Worm (Caenorhabditis elegans) whole organism, L1 larva: ENCODE measurements around the gene gck-4.

Experiments
- C04F5.9 ChIP-seq: sonication (generic microtip); optimal IDR thresholded peaks from 2 replicates; lab custom pipeline; 2016; ENCODE audit warnings: missing genetic modification characterization, missing compliant biosample characterization
- C16A3.4 ChIP-seq: fragments of 150-350 bp; optimal IDR thresholded peaks from 2 replicates; lab custom pipeline; 2014; ENCODE audit warnings: missing biosample characterization, missing genetic modification characterization
- aha-1 ChIP-seq: fragments of 150-350 bp; optimal IDR thresholded peaks from 2 replicates; lab custom pipeline; 2014; ENCODE audit warnings: missing biosample characterization, missing genetic modification characterization
- alr-1 ChIP-seq: fragments of 200-800 bp; sonication (Bioruptor generic); optimal IDR thresholded peaks from 2 replicates; lab custom pipeline; 2018; ENCODE audit warnings: borderline replicate concordance, mild to moderate bottlenecking, missing genetic modification characterization, missing compliant biosample characterization
- ama-1 ChIP-seq: fragments of 150-350 bp; optimal IDR thresholded peaks from 2 replicates; lab custom pipeline; 2014
- ceh-8 ChIP-seq: fragments of 200-800 bp; sonication (Bioruptor generic); optimal IDR thresholded peaks from 2 replicates; lab custom pipeline; 2018; ENCODE audit warnings: mild to moderate bottlenecking, missing genetic modification characterization, moderate library complexity, missing compliant biosample characterization
- ceh-82 ChIP-seq, 3 experiments: fragments of 150-350 bp in 1 of 3; sonication (generic microtip) in 2 of 3; optimal IDR thresholded peaks; 2 replicates each; lab custom pipeline; 2014 to 2017; ENCODE audit warnings: missing biosample characterization in 3 of 3, missing genetic modification characterization in 3 of 3
- ceh-88 ChIP-seq: fragments of 200-800 bp; sonication (Bioruptor generic); IDR thresholded peaks from 2 replicates; pipeline ENCODE4 v1.3.6; 2022; ENCODE audit warnings: missing genetic modification characterization, missing compliant biosample characterization
- ces-1 ChIP-seq: fragments of 150-350 bp; optimal IDR thresholded peaks from 2 replicates; lab custom pipeline; 2014; ENCODE audit warnings: missing biosample characterization, missing genetic modification reagents, missing genetic modification characterization
- dpl-1 ChIP-seq, 3 experiments: fragments of 150-350 bp in 2 of 3; sonication (generic microtip) in 1 of 3; optimal IDR thresholded peaks; 2 replicates each; lab custom pipeline; 2014 to 2017; ENCODE audit warnings: missing biosample characterization in 3 of 3, missing genetic modification characterization in 3 of 3, missing genetic modification reagents in 3 of 3
- efl-1 ChIP-seq, 4 experiments: fragments of 150-350 bp; optimal IDR thresholded peaks in 3 of 4; peaks in 1 of 4; 1 replicate in 1 of 4; 2 replicates in 3 of 4; lab custom pipeline; 2014; ENCODE audit warnings: missing biosample characterization in 2 of 4, missing genetic modification characterization in 2 of 4, missing genetic modification reagents in 2 of 4
- efl-3 ChIP-seq: fragments of 200-800 bp; sonication (Bioruptor generic); optimal IDR thresholded peaks from 2 replicates; lab custom pipeline; 2018; ENCODE audit warnings: mild to moderate bottlenecking, missing genetic modification characterization, missing compliant biosample characterization
- egl-13 ChIP-seq: sonication (generic microtip); optimal IDR thresholded peaks from 2 replicates; lab custom pipeline; 2016; ENCODE audit warnings: missing genotype, missing genetic modification reagents, missing genetic modification characterization, missing compliant biosample characterization
- elt-2 ChIP-seq: sonication (generic microtip); optimal IDR thresholded peaks from 2 replicates; lab custom pipeline; 2016; ENCODE audit warnings: missing genetic modification characterization, mild to moderate bottlenecking, inconsistent platforms, missing compliant biosample characterization, missing genetic modification reagents
- elt-3 ChIP-seq, 6 experiments: fragments of 150-350 bp in 1 of 6; sonication (generic microtip); optimal IDR thresholded peaks; 2 replicates each; lab custom pipeline; 2017 to 2018; ENCODE audit warnings: missing biosample characterization in 6 of 6, missing genetic modification characterization in 6 of 6, inconsistent platforms in 1 of 6
- fkh-10 ChIP-seq: sonication (generic microtip); optimal IDR thresholded peaks from 2 replicates; lab custom pipeline; 2017; ENCODE audit warnings: missing biosample characterization, missing genetic modification reagents, missing genetic modification characterization
- fkh-8 ChIP-seq: sonication (generic microtip); optimal IDR thresholded peaks from 2 replicates; lab custom pipeline; 2016; ENCODE audit warnings: mild to moderate bottlenecking, missing genetic modification characterization, missing compliant biosample characterization
- fos-1 ChIP-seq: fragments of 150-350 bp; optimal IDR thresholded peaks from 2 replicates; lab custom pipeline; 2014; ENCODE audit warnings: missing biosample characterization, missing genetic modification characterization
- grh-1 ChIP-seq: fragments of 200-800 bp; sonication (Bioruptor generic); IDR thresholded peaks from 2 replicates; pipeline ENCODE4 v1.3.6; 2022; ENCODE audit warnings: missing genetic modification reagents, missing genetic modification characterization, missing compliant biosample characterization
- hlh-4 ChIP-seq: sonication (generic microtip); optimal IDR thresholded peaks from 2 replicates; lab custom pipeline; 2016; ENCODE audit warnings: mild to moderate bottlenecking, missing genetic modification characterization, missing compliant biosample characterization
- hpl-2 ChIP-seq: fragments of 150-350 bp; optimal IDR thresholded peaks from 2 replicates; lab custom pipeline; 2014; ENCODE audit warnings: missing biosample characterization, missing genetic modification reagents, missing genetic modification characterization
- isw-1 ChIP-seq: fragments of 200-800 bp; sonication (Bioruptor generic); IDR thresholded peaks from 2 replicates; pipeline ENCODE4 v1.3.6; 2022; ENCODE audit warnings: missing genetic modification characterization, missing compliant biosample characterization
- jun-1 ChIP-seq: fragments of 150-350 bp; optimal IDR thresholded peaks from 2 replicates; lab custom pipeline; 2014; ENCODE audit warnings: missing biosample characterization, missing genetic modification reagents, missing genetic modification characterization
- lin-13 ChIP-seq: fragments of 150-350 bp; optimal IDR thresholded peaks from 2 replicates; lab custom pipeline; 2014; ENCODE audit warnings: missing biosample characterization, missing genetic modification reagents, missing genetic modification characterization
- lin-14 ChIP-seq: fragments of 200-800 bp; sonication (Bioruptor generic); optimal IDR thresholded peaks from 2 replicates; lab custom pipeline; 2018; ENCODE audit warnings: mild to moderate bottlenecking, missing genetic modification characterization, moderate library complexity, missing compliant biosample characterization
- lin-15B ChIP-seq: fragments of 150-350 bp; sonication (generic microtip); optimal IDR thresholded peaks from 3 replicates; lab custom pipeline; 2014; ENCODE audit warnings: missing biosample characterization, missing genetic modification characterization
- lin-39 ChIP-seq: fragments of 150-350 bp; optimal IDR thresholded peaks from 2 replicates; lab custom pipeline; 2014; ENCODE audit warnings: missing biosample characterization, missing genetic modification reagents, missing genetic modification characterization
- lsy-2 ChIP-seq, 2 experiments: fragments of 150-350 bp; optimal IDR thresholded peaks; 2 replicates each; lab custom pipeline; 2014; ENCODE audit warnings: missing biosample characterization in 2 of 2, missing genetic modification characterization in 2 of 2
- mdl-1 ChIP-seq, 2 experiments: fragments of 150-350 bp; optimal IDR thresholded peaks; 2 replicates each; lab custom pipeline; 2014 to 2017; ENCODE audit warnings: missing biosample characterization in 2 of 2, missing genetic modification characterization in 2 of 2, inconsistent platforms in 1 of 2
- mef-2 ChIP-seq: fragments of 150-350 bp; optimal IDR thresholded peaks from 2 replicates; lab custom pipeline; 2014; ENCODE audit warnings: missing biosample characterization, missing genetic modification characterization
- nhr-11 ChIP-seq: fragments of 150-350 bp; optimal IDR thresholded peaks from 2 replicates; lab custom pipeline; 2014; ENCODE audit warnings: missing biosample characterization, missing genetic modification characterization
- nhr-19 ChIP-seq: fragments of 200-800 bp; sonication (Bioruptor generic); conservative IDR thresholded peaks from 2 replicates; pipeline ENCODE4 v1.3.6; 2022; ENCODE audit warnings: missing genetic modification characterization, missing compliant biosample characterization
- nhr-237 ChIP-seq: fragments of 150-350 bp; optimal IDR thresholded peaks from 2 replicates; lab custom pipeline; 2014; ENCODE audit warnings: missing biosample characterization, missing genetic modification characterization
- nhr-28 ChIP-seq: fragments of 150-350 bp; optimal IDR thresholded peaks from 2 replicates; lab custom pipeline; 2014; ENCODE audit warnings: missing biosample characterization, missing genetic modification characterization
- nhr-47 ChIP-seq: sonication (generic microtip); optimal IDR thresholded peaks from 2 replicates; lab custom pipeline; 2016; ENCODE audit warnings: mild to moderate bottlenecking, missing genetic modification characterization, moderate library complexity, missing compliant biosample characterization
- nhr-85 ChIP-seq: sonication (generic microtip); peaks from one replicate; lab custom pipeline; 2016; ENCODE audit warnings: missing genetic modification characterization, inconsistent platforms, missing compliant biosample characterization
- nhr-90 ChIP-seq: sonication (generic microtip); optimal IDR thresholded peaks from 2 replicates; lab custom pipeline; 2016; ENCODE audit warnings: mild to moderate bottlenecking, missing genetic modification characterization, missing compliant biosample characterization; ENCODE audit not compliant: poor library complexity
- pax-3 ChIP-seq: fragments of 200-800 bp; sonication (Bioruptor generic); optimal IDR thresholded peaks from 2 replicates; lab custom pipeline; 2018; ENCODE audit warnings: mild to moderate bottlenecking, missing genetic modification characterization, moderate library complexity, missing compliant biosample characterization
- pqm-1 ChIP-seq: sonication (generic microtip); optimal IDR thresholded peaks from 3 replicates; lab custom pipeline; 2017; ENCODE audit warnings: missing biosample characterization, missing genetic modification characterization
- rnt-1 ChIP-seq: sonication (generic microtip); optimal IDR thresholded peaks from 2 replicates; lab custom pipeline; 2016; ENCODE audit warnings: mild to moderate bottlenecking, missing genetic modification characterization, moderate library complexity, missing compliant biosample characterization
- snpc-4 ChIP-seq: fragments of 150-350 bp; optimal IDR thresholded peaks from 2 replicates; lab custom pipeline; 2014; ENCODE audit warnings: missing biosample characterization, missing genetic modification characterization
- snu-23 ChIP-seq: sonication (generic microtip); optimal IDR thresholded peaks from 2 replicates; lab custom pipeline; 2016; ENCODE audit warnings: missing genetic modification characterization, missing compliant biosample characterization
- sox-4 ChIP-seq: sonication (generic microtip); optimal IDR thresholded peaks from 2 replicates; lab custom pipeline; 2016; ENCODE audit warnings: missing genetic modification characterization, missing compliant biosample characterization
- swsn-7 ChIP-seq: sonication (generic microtip); optimal IDR thresholded peaks from 2 replicates; lab custom pipeline; 2016; ENCODE audit warnings: missing genetic modification characterization, missing compliant biosample characterization
- tbx-2 ChIP-seq: sonication (generic microtip); optimal IDR thresholded peaks from 2 replicates; lab custom pipeline; 2016; ENCODE audit warnings: missing genetic modification characterization, missing compliant biosample characterization
- unc-30 ChIP-seq: sonication (generic microtip); optimal IDR thresholded peaks from 2 replicates; lab custom pipeline; 2017; ENCODE audit warnings: missing biosample characterization, missing genetic modification characterization
- unc-86 ChIP-seq: sonication (generic microtip); optimal IDR thresholded peaks from 2 replicates; lab custom pipeline; 2016; ENCODE audit warnings: missing genetic modification characterization, missing compliant biosample characterization
- unc-98 ChIP-seq: fragments of 200-800 bp; sonication (Bioruptor generic); IDR thresholded peaks from 2 replicates; pipeline ENCODE4 v1.3.6; 2022; ENCODE audit warnings: missing genetic modification characterization, missing compliant biosample characterization
- vab-15 ChIP-seq: sonication (generic microtip); optimal IDR thresholded peaks from 2 replicates; lab custom pipeline; 2017; ENCODE audit warnings: missing genotype, mild to moderate bottlenecking, missing genetic modification characterization, missing compliant biosample characterization
- xbp-1 ChIP-seq: sonication (generic microtip); optimal IDR thresholded peaks from 2 replicates; lab custom pipeline; 2016; ENCODE audit warnings: missing genetic modification characterization, missing compliant biosample characterization
- zag-1 ChIP-seq: fragments of 150-350 bp; optimal IDR thresholded peaks from 2 replicates; lab custom pipeline; 2014; ENCODE audit warnings: missing biosample characterization, missing genetic modification characterization
- ztf-4 ChIP-seq: fragments of 150-350 bp; optimal IDR thresholded peaks from 2 replicates; lab custom pipeline; 2014; ENCODE audit warnings: missing biosample characterization, missing genetic modification characterization

Gene gck-4

ce11 chrX:13700642-13701233 is 23.7 kb downstream of the gck-4 start:
- TF ChIP-seq ces-1 (GFP tag; lab: Kevin White, UChicago): peak; percentile 84
- peak; percentile 98 for TF ChIP-seq lin-14 (GFP tag; lab: Kevin White, UChicago)
- TF ChIP-seq pax-3 (tag; lab: Kevin White, UChicago): peak; percentile 96
- peak; percentile 95 for TF ChIP-seq snpc-4 (tag; lab: Kevin White, UChicago)
- peak; percentile 95 for TF ChIP-seq C04F5.9
- peak; percentile 100 for TF ChIP-seq fkh-10 (GFP tag; lab: Kevin White, UChicago)
- TF ChIP-seq pqm-1 (tag; lab: Kevin White, UChicago): peak; percentile 36
- TF ChIP-seq alr-1 (tag; lab: Kevin White, UChicago): no peak
- TF ChIP-seq sox-4 (tag; lab: Kevin White, UChicago): peak; percentile 100
- peak; percentile 100 for TF ChIP-seq lin-39 (tag; lab: Kevin White, UChicago)
- peak; percentile 21 to 96 for TF ChIP-seq mdl-1 (tag; optimal IDR thresholded peaks at IDR 0.05; lab: Kevin White, UChicago)
- TF ChIP-seq ama-1 (lab: Kevin White, UChicago): peak; percentile 49
- peak; percentile 99 for TF ChIP-seq nhr-11 (tag; lab: Kevin White, UChicago)
- peak; percentile 63 to 72 (median 69) for TF ChIP-seq dpl-1 (GFP tag; optimal IDR thresholded peaks at IDR 0.05; lab: Kevin White, UChicago)
- TF ChIP-seq grh-1 (GFP tag; lab: Robert Waterston, UW): peak; percentile 97
- peak; percentile 98 for TF ChIP-seq xbp-1 (tag; lab: Kevin White, UChicago)
- TF ChIP-seq nhr-19: peak; percentile 99
- peak; percentile 97 for TF ChIP-seq nhr-237
- TF ChIP-seq fkh-8 (tag; lab: Kevin White, UChicago): peak; percentile 98
- peak; percentile 100 for TF ChIP-seq fos-1 (tag; lab: Kevin White, UChicago)
- TF ChIP-seq elt-2 (tag; lab: Kevin White, UChicago): peak; percentile 94
- peak; percentile 95 for TF ChIP-seq lsy-2 (tag; optimal IDR thresholded peaks at IDR 0.05; lab: Kevin White, UChicago)
- peak; percentile 100 for TF ChIP-seq hpl-2 (GFP tag; lab: Kevin White, UChicago)
- TF ChIP-seq efl-1 (optimal IDR thresholded peaks at IDR 0.05; lab: Kevin White, UChicago): peak; percentile 88 to 94
- TF ChIP-seq efl-1 (GFP tag; optimal IDR thresholded peaks at IDR 0.05 in 1 of 2; lab: Kevin White, UChicago): peak; percentile 47 to 98
- TF ChIP-seq egl-13 (tag; lab: Kevin White, UChicago): peak; percentile 99
- peak; percentile 74 for TF ChIP-seq hlh-4 (tag; lab: Kevin White, UChicago)
- peak; percentile 99 for TF ChIP-seq ztf-4
- peak; percentile 100 for TF ChIP-seq nhr-90 (tag; lab: Kevin White, UChicago)
- TF ChIP-seq jun-1 (tag; lab: Kevin White, UChicago): peak; percentile 100
- TF ChIP-seq nhr-85 (tag; lab: Kevin White, UChicago): peak; percentile 99
- peak; percentile 92 for TF ChIP-seq isw-1 (GFP tag; lab: Robert Waterston, UW)
- TF ChIP-seq aha-1 (tag; lab: Kevin White, UChicago): peak; percentile 96
- TF ChIP-seq mef-2: peak; percentile 96
- peak; percentile 95 for TF ChIP-seq zag-1 (tag; lab: Kevin White, UChicago)
- peak; percentile 100 for TF ChIP-seq nhr-47 (tag; lab: Kevin White, UChicago)
- TF ChIP-seq unc-30: peak; percentile 72
- TF ChIP-seq lin-13: peak; percentile 98
- peak; percentile 100 for TF ChIP-seq snu-23 (GFP tag; lab: Kevin White, UChicago)
- TF ChIP-seq tbx-2: peak; percentile 99
- peak; percentile 100 for TF ChIP-seq rnt-1 (tag; lab: Kevin White, UChicago)
- TF ChIP-seq elt-3 (tag; optimal IDR thresholded peaks at IDR 0.05; lab: Kevin White, UChicago): peak; percentile 44 to 99 (median 86)
- peak; percentile 58 for TF ChIP-seq nhr-28 (tag; lab: Kevin White, UChicago)
- TF ChIP-seq ceh-82 (tag; optimal IDR thresholded peaks at IDR 0.05; lab: Kevin White, UChicago): peak; percentile 98 to 100 (median 99)
- TF ChIP-seq swsn-7 (tag; lab: Kevin White, UChicago): peak; percentile 99
- TF ChIP-seq efl-3: peak; percentile 99
- TF ChIP-seq unc-86: peak; percentile 98
- TF ChIP-seq unc-98 (GFP tag; lab: Robert Waterston, UW): peak; percentile 94
- peak; percentile 51 for TF ChIP-seq lin-15B (tag; lab: Kevin White, UChicago)
- peak; percentile 73 for TF ChIP-seq vab-15 (tag; lab: Kevin White, UChicago)
- peak; percentile 99 for TF ChIP-seq ceh-8 (GFP tag; lab: Kevin White, UChicago)
- TF ChIP-seq ceh-88: peak; percentile 98
- TF ChIP-seq C16A3.4 (tag; lab: Kevin White, UChicago): peak; percentile 99
